Worm (Caenorhabditis elegans): Measurements from ENCODE around the gene irld-7.
"Not testable (repeated sequence)": the region's sequence is repeated elsewhere in the genome, so short reads cannot be mapped to it uniquely, and the experiment has no call there.

Gene irld-7

DNA sequence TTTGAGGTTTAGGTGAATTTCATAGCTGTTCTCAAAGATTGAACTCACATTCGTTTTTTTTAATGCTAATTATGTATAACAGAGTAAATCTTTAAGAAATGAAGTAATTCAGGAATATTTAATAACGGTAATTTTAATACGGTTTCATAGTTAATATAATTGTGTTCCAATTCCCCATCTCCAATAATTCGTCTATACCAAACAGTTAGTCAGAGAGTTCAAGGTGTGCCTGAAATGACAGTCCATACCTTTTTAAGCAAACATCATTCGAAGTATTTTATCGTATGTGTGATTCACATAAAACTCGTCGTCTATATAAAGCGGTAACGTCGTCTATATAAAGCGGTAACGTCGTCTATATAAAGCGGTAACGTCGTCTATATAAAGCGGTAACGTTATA, 8.6 kb downstream of the irld-7 start, which contains the start of gene nspb-5:
TSS of gene nspb-5 (plus strand) at position 301 of the 400 bp plus-strand sequence.
- TF ChIP-seq tbx-11 (GFP tag; IDR thresholded peaks at IDR 0.05); sea-1 (GFP tag; conservative IDR thresholded peaks at IDR 0.05); B0310.2 (tag; optimal IDR thresholded peaks at IDR 0.05): not testable (repeated sequence)

DNA sequence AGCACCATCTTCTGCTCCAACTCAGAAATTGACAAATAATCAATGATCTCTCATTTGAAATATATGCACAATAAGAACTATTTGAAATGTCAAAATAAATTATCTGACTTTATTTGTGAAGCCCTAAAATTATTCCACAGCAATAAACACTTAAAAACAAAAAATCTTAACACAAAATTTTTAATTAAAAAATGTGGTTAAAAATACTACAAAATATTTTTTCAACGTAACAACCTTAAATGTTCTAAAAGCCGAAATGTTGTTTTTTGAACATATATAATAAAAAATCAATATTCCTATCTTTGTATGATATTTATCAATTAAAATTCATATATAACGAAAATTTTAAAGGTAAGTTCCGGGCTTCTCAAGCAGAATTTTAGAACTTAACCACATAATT, 9.3 kb downstream of the irld-7 start, which contains the start of gene F38A5.8:
TSS of gene F38A5.8 (plus strand) at position 301 of the 400 bp plus-strand sequence.
- TF ChIP-seq hnd-1 (tag; optimal IDR thresholded peaks at IDR 0.05) (no peak), flt-1 (GFP tag; IDR thresholded peaks at IDR 0.05) (no peak), aly-1 (tag; optimal IDR thresholded peaks at IDR 0.05) (no peak), tbx-37 (GFP tag; conservative IDR thresholded peaks at IDR 0.05) (no peak), hmg-4 (GFP tag; optimal IDR thresholded peaks at IDR 0.05) (no peak), sea-1 (GFP tag; conservative IDR thresholded peaks at IDR 0.05) (no peak), ceh-36 (tag; optimal IDR thresholded peaks at IDR 0.05) (no peak), tbx-11 (GFP tag; IDR thresholded peaks at IDR 0.05) (no peak), tra-4 (tag; optimal IDR thresholded peaks at IDR 0.05) (no peak), ceh-13 (GFP tag; optimal IDR thresholded peaks at IDR 0.05) (no peak), F13C5.2 (tag; optimal IDR thresholded peaks at IDR 0.05) (no peak), hmbx-1 (tag; optimal IDR thresholded peaks at IDR 0.05) (no peak), pes-1 (GFP tag; IDR thresholded peaks at IDR 0.05) (no peak), scrt-1 (GFP tag; IDR thresholded peaks at IDR 0.05) (no peak), B0310.2 (tag; optimal IDR thresholded peaks at IDR 0.05) (no peak), ets-7 (tag; optimal IDR thresholded peaks at IDR 0.05) (no peak), ama-1 (optimal IDR thresholded peaks at IDR 0.05) (no peak)

ce11 chrIV:6601213-6601724, 11.1 kb downstream of the irld-7 start, which contains the start of gene sup-36:
Gene sup-36 (plus strand): TSS chrIV:6601674.
- TF ChIP-seq ets-7 (tag; optimal IDR thresholded peaks at IDR 0.05): no peak
- TF ChIP-seq hmg-4 (GFP tag; optimal IDR thresholded peaks at IDR 0.05): no peak

DNA sequence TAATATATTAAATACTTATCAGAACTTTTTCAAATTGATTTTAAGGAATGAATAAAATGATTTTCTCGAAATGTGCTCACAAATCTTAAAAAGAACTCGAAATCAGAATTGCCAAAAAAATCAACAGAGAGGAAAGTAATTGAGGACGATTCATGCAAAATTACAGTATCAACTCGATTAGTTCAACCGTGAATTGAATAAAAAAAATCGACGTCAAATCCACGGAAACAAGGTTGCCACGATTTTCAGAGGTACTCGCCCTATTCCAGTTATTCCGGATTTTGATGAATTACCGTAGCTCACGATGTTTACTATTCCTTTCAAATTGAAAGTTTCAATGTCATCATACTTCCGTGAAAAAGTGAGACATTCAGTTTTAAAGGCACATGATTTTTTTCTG, 12.2 kb downstream of the irld-7 start, which contains the start of gene F15B10.3:
TSS of gene F15B10.3 (plus strand) at position 301 of the 400 bp plus-strand sequence.
- TF ChIP-seq ama-1 (optimal IDR thresholded peaks at IDR 0.05) (no peak), ceh-13 (GFP tag; optimal IDR thresholded peaks at IDR 0.05) (no peak), hmbx-1 (tag; optimal IDR thresholded peaks at IDR 0.05) (no peak), tbx-37 (GFP tag; conservative IDR thresholded peaks at IDR 0.05) (no peak), aly-1 (tag; optimal IDR thresholded peaks at IDR 0.05) (no peak), tbx-11 (GFP tag; IDR thresholded peaks at IDR 0.05) (no peak), hnd-1 (tag; optimal IDR thresholded peaks at IDR 0.05) (no peak), ceh-36 (tag; optimal IDR thresholded peaks at IDR 0.05) (no peak), sea-1 (GFP tag; conservative IDR thresholded peaks at IDR 0.05) (no peak), pes-1 (GFP tag; IDR thresholded peaks at IDR 0.05) (no peak), tra-4 (tag; optimal IDR thresholded peaks at IDR 0.05) (no peak), B0310.2 (tag; optimal IDR thresholded peaks at IDR 0.05) (no peak), ets-7 (tag; optimal IDR thresholded peaks at IDR 0.05) (no peak), hmg-4 (GFP tag; optimal IDR thresholded peaks at IDR 0.05) (no peak)

ce11 chrIV:6603549-6603948, 13.4 kb downstream of the irld-7 start:
- TF ChIP-seq ets-7 (tag; optimal IDR thresholded peaks at IDR 0.05): no peak
- no peak for TF ChIP-seq tbx-11 (GFP tag; IDR thresholded peaks at IDR 0.05)
- TF ChIP-seq tbx-37 (GFP tag; conservative IDR thresholded peaks at IDR 0.05): no peak
- TF ChIP-seq hmbx-1 (tag; optimal IDR thresholded peaks at IDR 0.05): no peak
- no peak for TF ChIP-seq scrt-1 (GFP tag; IDR thresholded peaks at IDR 0.05)
- no peak for TF ChIP-seq B0310.2 (tag; optimal IDR thresholded peaks at IDR 0.05)
- no peak for TF ChIP-seq aly-1 (tag; optimal IDR thresholded peaks at IDR 0.05)
- TF ChIP-seq sea-1 (GFP tag; conservative IDR thresholded peaks at IDR 0.05): no peak
- TF ChIP-seq ama-1 (optimal IDR thresholded peaks at IDR 0.05): no peak
- TF ChIP-seq tra-4 (tag; optimal IDR thresholded peaks at IDR 0.05): no peak
- TF ChIP-seq ceh-36 (tag; optimal IDR thresholded peaks at IDR 0.05): no peak
- no peak for TF ChIP-seq pes-1 (GFP tag; IDR thresholded peaks at IDR 0.05)
- no peak for TF ChIP-seq flt-1 (GFP tag; IDR thresholded peaks at IDR 0.05)
- TF ChIP-seq F13C5.2 (tag; optimal IDR thresholded peaks at IDR 0.05): no peak
- TF ChIP-seq hmg-4 (GFP tag; optimal IDR thresholded peaks at IDR 0.05): no peak
- no peak for TF ChIP-seq hnd-1 (tag; optimal IDR thresholded peaks at IDR 0.05)
- TF ChIP-seq ceh-13 (GFP tag; optimal IDR thresholded peaks at IDR 0.05): no peak

- no peak for TF ChIP-seq hmg-4 (GFP tag; optimal IDR thresholded peaks at IDR 0.05)
- TF ChIP-seq hmbx-1 (tag; optimal IDR thresholded peaks at IDR 0.05): no peak
- TF ChIP-seq sea-1 (GFP tag; conservative IDR thresholded peaks at IDR 0.05): no peak
Observed at ce11 chrIV:6605863-6606262, 15.7 kb downstream of the irld-7 start, which contains the start of gene nstp-2. Gene nstp-2 (minus strand): TSS chrIV:6606188.

- TF ChIP-seq scrt-1 (GFP tag; IDR thresholded peaks at IDR 0.05): no peak
Observed at ce11 chrIV:6606587-6606986, 16.4 kb downstream of the irld-7 start.

- TF ChIP-seq pes-1 (GFP tag; IDR thresholded peaks at IDR 0.05) (no peak), aly-1 (tag; optimal IDR thresholded peaks at IDR 0.05) (no peak), F13C5.2 (tag; optimal IDR thresholded peaks at IDR 0.05) (no peak), tra-4 (tag; optimal IDR thresholded peaks at IDR 0.05) (no peak), ama-1 (optimal IDR thresholded peaks at IDR 0.05) (no peak), tbx-37 (GFP tag; conservative IDR thresholded peaks at IDR 0.05) (no peak), hmbx-1 (tag; optimal IDR thresholded peaks at IDR 0.05) (no peak), hnd-1 (tag; optimal IDR thresholded peaks at IDR 0.05) (no peak), ceh-36 (tag; optimal IDR thresholded peaks at IDR 0.05) (no peak), scrt-1 (GFP tag; IDR thresholded peaks at IDR 0.05) (no peak), flt-1 (GFP tag; IDR thresholded peaks at IDR 0.05) (no peak), sea-1 (GFP tag; conservative IDR thresholded peaks at IDR 0.05) (no peak), ceh-13 (GFP tag; optimal IDR thresholded peaks at IDR 0.05) (no peak), tbx-11 (GFP tag; IDR thresholded peaks at IDR 0.05) (no peak), B0310.2 (tag; optimal IDR thresholded peaks at IDR 0.05) (no peak)
Observed at ce11 chrIV:6607059-6607458, 16.9 kb downstream of the irld-7 start.

All from whole organism, early embryonic.